Worm (Caenorhabditis elegans) whole organism, young adult: ENCODE data around the gene dhrr-1.

Source experiments
- B0019.2 ChIP-seq: fragments of 200-800 bp; sonication (Bioruptor generic); conservative IDR thresholded peaks from 2 replicates; pipeline ENCODE4 v1.3.6; 2022; ENCODE audit warnings: missing genetic modification reagents, missing genetic modification characterization, missing compliant biosample characterization
- B0035.1 ChIP-seq: sonication (generic microtip); optimal IDR thresholded peaks from 2 replicates; lab custom pipeline; 2016; ENCODE audit warnings: missing genetic modification characterization, mild to moderate bottlenecking, missing compliant biosample characterization, missing genotype, missing genetic modification reagents
- B0261.1 ChIP-seq: sonication (generic microtip); optimal IDR thresholded peaks from 2 replicates; lab custom pipeline; 2016; ENCODE audit warnings: mild to moderate bottlenecking, missing genetic modification characterization, moderate library complexity, missing compliant biosample characterization
- D2030.7 ChIP-seq: fragments of 200-800 bp; sonication (Bioruptor generic); IDR thresholded peaks from 2 replicates; pipeline ENCODE4 v1.3.6; 2022; ENCODE audit warnings: missing genetic modification reagents, missing genetic modification characterization, missing compliant biosample characterization
- F23B12.7 ChIP-seq: sonication (generic microtip); optimal IDR thresholded peaks from 2 replicates; lab custom pipeline; 2017; ENCODE audit warnings: missing genetic modification characterization, mild to moderate bottlenecking, missing compliant biosample characterization, antibody characterized with exemption, moderate library complexity; ENCODE audit not compliant: insufficient read depth
- F33H1.4 ChIP-seq: fragments of 200-800 bp; sonication (Bioruptor generic); IDR thresholded peaks from 2 replicates; pipeline ENCODE4 v1.3.6; 2022; ENCODE audit warnings: missing genetic modification reagents, missing genetic modification characterization, missing compliant biosample characterization
- F39B2.1 ChIP-seq: fragments of 200-800 bp; sonication (Bioruptor generic); IDR thresholded peaks from 2 replicates; pipeline ENCODE4 v1.3.6; 2022; ENCODE audit warnings: missing genetic modification reagents, missing genetic modification characterization, missing compliant biosample characterization
- F49E8.2 ChIP-seq: sonication (generic microtip); optimal IDR thresholded peaks from 3 replicates; lab custom pipeline; 2017; ENCODE audit warnings: missing genetic modification characterization, mild to moderate bottlenecking, missing compliant biosample characterization, antibody characterized with exemption, moderate library complexity; ENCODE audit not compliant: insufficient read depth
- F57C9.4 ChIP-seq: sonication (generic microtip); optimal IDR thresholded peaks from 2 replicates; lab custom pipeline; 2017; ENCODE audit warnings: mild to moderate bottlenecking, missing genetic modification characterization, missing compliant biosample characterization
- Y53F4B.3 ChIP-seq: fragments of 200-800 bp; sonication (Bioruptor generic); IDR thresholded peaks from 2 replicates; pipeline ENCODE4 v1.3.6; 2022; ENCODE audit warnings: missing genetic modification reagents, missing genetic modification characterization, missing compliant biosample characterization
- Y53G8AR.9 ChIP-seq: fragments of 200-800 bp; sonication (Bioruptor generic); conservative IDR thresholded peaks from 2 replicates; pipeline ENCODE4 v1.3.6; 2022; ENCODE audit warnings: missing genetic modification reagents, missing genetic modification characterization, missing compliant biosample characterization
- akir-1 ChIP-seq: fragments of 200-800 bp; sonication (Bioruptor generic); optimal IDR thresholded peaks from 2 replicates; lab custom pipeline; 2018; ENCODE audit warnings: mild to moderate bottlenecking, missing genetic modification characterization, moderate library complexity, missing compliant biosample characterization
- atf-7 ChIP-seq: sonication (generic microtip); optimal IDR thresholded peaks from 2 replicates; lab custom pipeline; 2017; ENCODE audit warnings: mild to moderate bottlenecking, missing genetic modification characterization, missing compliant biosample characterization
- athp-1 ChIP-seq: sonication (generic microtip); optimal IDR thresholded peaks from 2 replicates; lab custom pipeline; 2017; ENCODE audit warnings: mild to moderate bottlenecking, missing genetic modification characterization, missing compliant biosample characterization
- attf-5 ChIP-seq: fragments of 200-800 bp; sonication (Bioruptor generic); optimal IDR thresholded peaks from 2 replicates; lab custom pipeline; 2018; ENCODE audit warnings: mild to moderate bottlenecking, missing genetic modification characterization, missing compliant biosample characterization
- cebp-1 ChIP-seq, 2 experiments: fragments of 200-800 bp in 1 of 2; sonication (Bioruptor generic) in 1 of 2; sonication (generic microtip) in 1 of 2; IDR thresholded peaks in 1 of 2; optimal IDR thresholded peaks in 1 of 2; 2 replicates each; pipeline versions ENCODE4 v1.3.6 to Lab custom; 2017 to 2022; ENCODE audit warnings: missing compliant biosample characterization in 2 of 2, missing genetic modification characterization in 2 of 2, mild to moderate bottlenecking in 1 of 2, missing genetic modification reagents in 1 of 2, moderate library complexity in 1 of 2
- cebp-2 ChIP-seq: fragments of 200-800 bp; sonication (Bioruptor generic); IDR thresholded peaks from 2 replicates; pipeline ENCODE4 v1.3.6; 2022; ENCODE audit warnings: missing genetic modification characterization, missing compliant biosample characterization
- ceh-27 ChIP-seq: fragments of 200-800 bp; sonication (Bioruptor generic); optimal IDR thresholded peaks from 2 replicates; lab custom pipeline; 2018; ENCODE audit warnings: mild to moderate bottlenecking, missing genetic modification characterization, moderate library complexity, missing compliant biosample characterization
- die-1 ChIP-seq: sonication (generic microtip); optimal IDR thresholded peaks from 2 replicates; lab custom pipeline; 2016; ENCODE audit warnings: missing genotype, mild to moderate bottlenecking, missing genetic modification characterization, missing compliant biosample characterization
- egl-18 ChIP-seq: fragments of 200-800 bp; sonication (Bioruptor generic); IDR thresholded peaks from 2 replicates; pipeline ENCODE4 v1.3.6; 2022; ENCODE audit warnings: missing genetic modification reagents, missing genetic modification characterization, missing compliant biosample characterization
- egrh-3 ChIP-seq: fragments of 200-800 bp; sonication (Bioruptor generic); IDR thresholded peaks from 2 replicates; pipeline ENCODE4 v1.3.6; 2022; ENCODE audit warnings: missing genetic modification reagents, missing genetic modification characterization, missing compliant biosample characterization
- ekl-4 ChIP-seq: fragments of 200-800 bp; sonication (Bioruptor generic); IDR thresholded peaks from 2 replicates; pipeline ENCODE4 v1.3.6; 2022; ENCODE audit warnings: missing genetic modification reagents, missing genetic modification characterization, missing compliant biosample characterization
- ets-4 ChIP-seq: fragments of 200-800 bp; sonication (Bioruptor generic); optimal IDR thresholded peaks from 2 replicates; lab custom pipeline; 2018; ENCODE audit warnings: mild to moderate bottlenecking, missing genetic modification characterization, missing compliant biosample characterization
- fkh-3 ChIP-seq: sonication (generic microtip); optimal IDR thresholded peaks from 2 replicates; lab custom pipeline; 2016; ENCODE audit warnings: mild to moderate bottlenecking, missing genetic modification characterization, missing compliant biosample characterization
- hsf-1 ChIP-seq: fragments of 200-800 bp; sonication (Bioruptor generic); IDR thresholded peaks from 2 replicates; pipeline ENCODE4 v1.3.6; 2022; ENCODE audit warnings: missing genetic modification reagents, missing genetic modification characterization, missing compliant biosample characterization
- let-526 ChIP-seq: fragments of 200-800 bp; sonication (Bioruptor generic); IDR thresholded peaks from 2 replicates; pipeline ENCODE4 v1.3.6; 2022; ENCODE audit warnings: missing genetic modification reagents, missing genetic modification characterization, missing compliant biosample characterization
- madf-8 ChIP-seq: fragments of 200-800 bp; sonication (Bioruptor generic); conservative IDR thresholded peaks from 2 replicates; pipeline ENCODE4 v1.3.6; 2022; ENCODE audit warnings: missing genetic modification reagents, missing genetic modification characterization, missing compliant biosample characterization
- mcd-1 ChIP-seq: fragments of 200-800 bp; sonication (Bioruptor generic); IDR thresholded peaks from 2 replicates; pipeline ENCODE4 v1.3.6; 2022; ENCODE audit warnings: missing genetic modification reagents, missing genetic modification characterization, missing compliant biosample characterization
- mel-28 ChIP-seq: sonication (generic microtip); optimal IDR thresholded peaks from 2 replicates; lab custom pipeline; 2016; ENCODE audit warnings: borderline replicate concordance, mild to moderate bottlenecking, missing genetic modification characterization, missing compliant biosample characterization
- nfya-1 ChIP-seq: sonication (generic microtip); optimal IDR thresholded peaks from 2 replicates; lab custom pipeline; 2017; ENCODE audit warnings: antibody characterized with exemption, missing compliant biosample characterization, missing genetic modification characterization, borderline replicate concordance; ENCODE audit not compliant: insufficient read depth
- nfyb-1 ChIP-seq: fragments of 200-800 bp; sonication (Bioruptor generic); IDR thresholded peaks from 2 replicates; pipeline ENCODE4 v1.3.6; 2022; ENCODE audit warnings: missing genetic modification reagents, missing genetic modification characterization, missing compliant biosample characterization
- nhr-80 ChIP-seq: sonication (generic microtip); optimal IDR thresholded peaks from 2 replicates; lab custom pipeline; 2016; ENCODE audit warnings: missing genetic modification characterization, missing compliant biosample characterization
- nhr-90 ChIP-seq: sonication (generic microtip); optimal IDR thresholded peaks from 2 replicates; lab custom pipeline; 2016; ENCODE audit warnings: missing genotype, mild to moderate bottlenecking, missing genetic modification characterization, missing compliant biosample characterization
- rcor-1 ChIP-seq: fragments of 200-800 bp; sonication (Bioruptor generic); IDR thresholded peaks from 2 replicates; pipeline ENCODE4 v1.3.6; 2022; ENCODE audit warnings: missing genetic modification reagents, missing genetic modification characterization, missing compliant biosample characterization
- rpc-1 ChIP-seq, 2 experiments: fragments of 150-350 bp in 1 of 2; sonication (generic microtip) in 1 of 2; optimal IDR thresholded peaks; 2 replicates each; lab custom pipeline; 2014 to 2018; ENCODE audit warnings: missing biosample characterization in 1 of 2, missing genetic modification characterization in 1 of 2, missing genetic modification reagents in 1 of 2, missing genotype in 1 of 2
- snpc-3.4 ChIP-seq: sonication (generic microtip); optimal IDR thresholded peaks from 2 replicates; lab custom pipeline; 2017; ENCODE audit warnings: missing genetic modification characterization, mild to moderate bottlenecking, missing compliant biosample characterization, antibody characterized with exemption, moderate library complexity, missing genotype, missing genetic modification reagents
- snpc-4 ChIP-seq, 5 experiments: fragments of 150-350 bp in 1 of 5; sonication (generic microtip) in 4 of 5; optimal IDR thresholded peaks; 2 replicates each; lab custom pipeline; 2014 to 2018; ENCODE audit warnings: missing genetic modification characterization in 5 of 5, missing biosample characterization in 3 of 5, antibody characterized with exemption in 2 of 5, mild to moderate bottlenecking in 2 of 5, missing compliant biosample characterization in 2 of 5, missing genotype in 2 of 5, moderate library complexity in 2 of 5, missing genetic modification reagents in 1 of 5
- sptf-2 ChIP-seq: fragments of 200-800 bp; sonication (Bioruptor generic); optimal IDR thresholded peaks from 2 replicates; lab custom pipeline; 2018; ENCODE audit warnings: mild to moderate bottlenecking, missing genetic modification characterization, missing compliant biosample characterization
- unc-62 ChIP-seq: fragments of 150-350 bp; optimal IDR thresholded peaks from 2 replicates; lab custom pipeline; 2014; ENCODE audit warnings: missing biosample characterization, missing genetic modification reagents, missing genetic modification characterization
- ztf-3 ChIP-seq: fragments of 200-800 bp; sonication (Bioruptor generic); optimal IDR thresholded peaks from 2 replicates; lab custom pipeline; 2018; ENCODE audit warnings: mild to moderate bottlenecking, missing genetic modification characterization, missing compliant biosample characterization

Gene dhrr-1

ce11 chrIII:8929723-8930122 is 14.7 kb upstream of the dhrr-1 start, which contains the start of gene arrd-15:
Gene arrd-15 (plus strand): TSS chrIII:8930023.
- TF ChIP-seq cebp-1 (GFP tag; IDR thresholded peaks at IDR 0.05; lab: Robert Waterston, UW) (no peak), cebp-1 (tag; optimal IDR thresholded peaks at IDR 0.05; lab: Kevin White, UChicago) (no peak), rpc-1 (optimal IDR thresholded peaks at IDR 0.05; lab: Kevin White, UChicago) (no peak), rpc-1 (tag; optimal IDR thresholded peaks at IDR 0.05; lab: Kevin White, UChicago) (no peak), fkh-3 (tag; lab: Kevin White, UChicago) (no peak)

- TF ChIP-seq snpc-3.4 (tag; lab: Kevin White, UChicago) (no peak), ekl-4 (GFP tag; lab: Robert Waterston, UW) (no peak), egrh-3 (no peak), F33H1.4 (GFP tag; lab: Robert Waterston, UW) (no peak), let-526 (no peak), nhr-80 (no peak), mel-28 (tag; lab: Kevin White, UChicago) (no peak), F57C9.4 (tag; lab: Kevin White, UChicago) (no peak), hsf-1 (GFP tag; lab: Robert Waterston, UW) (no peak), fkh-3 (tag; lab: Kevin White, UChicago) (no peak), F23B12.7 (tag; lab: Kevin White, UChicago) (no peak), ztf-3 (GFP tag; lab: Kevin White, UChicago) (no peak), rpc-1 (optimal IDR thresholded peaks at IDR 0.05; lab: Kevin White, UChicago) (no peak), rpc-1 (tag; optimal IDR thresholded peaks at IDR 0.05; lab: Kevin White, UChicago) (no peak), D2030.7 (GFP tag; lab: Robert Waterston, UW) (no peak), F49E8.2 (tag; lab: Kevin White, UChicago) (no peak), snpc-4 (GFP tag; optimal IDR thresholded peaks at IDR 0.05; lab: Kevin White, UChicago) (no peak), snpc-4 (tag; optimal IDR thresholded peaks at IDR 0.05; lab: Kevin White, UChicago) (no peak), F39B2.1 (GFP tag; lab: Robert Waterston, UW) (no peak), unc-62 (GFP tag; lab: Kevin White, UChicago) (no peak)
These were observed 10.8 kb upstream of the dhrr-1 start for ce11 chrIII:8933696-8934095.

- TF ChIP-seq Y53G8AR.9 (GFP tag; lab: Robert Waterston, UW) (no peak), Y53F4B.3 (GFP tag; lab: Robert Waterston, UW) (no peak), athp-1 (tag; lab: Kevin White, UChicago) (no peak), sptf-2 (GFP tag; lab: Kevin White, UChicago) (no peak), ztf-3 (GFP tag; lab: Kevin White, UChicago) (no peak), cebp-2 (GFP tag; lab: Robert Waterston, UW) (no peak), ets-4 (GFP tag; lab: Kevin White, UChicago) (no peak), akir-1 (GFP tag; lab: Kevin White, UChicago) (no peak), madf-8 (no peak)
These were observed 10.1 kb upstream of the dhrr-1 start for ce11 chrIII:8934378-8934777.

- TF ChIP-seq ceh-27 (peak; percentile 77), athp-1 (tag; lab: Kevin White, UChicago) (peak; percentile 78), nfyb-1 (no peak), B0035.1 (tag; lab: Kevin White, UChicago) (peak; percentile 34), B0261.1 (tag; lab: Kevin White, UChicago) (peak; percentile 83), egl-18 (GFP tag; lab: Robert Waterston, UW) (no peak), nfya-1 (tag; lab: Kevin White, UChicago) (no peak), mcd-1 (GFP tag; lab: Robert Waterston, UW) (no peak), mel-28 (tag; lab: Kevin White, UChicago) (peak; percentile 46), atf-7 (no peak), die-1 (peak; percentile 92), B0019.2 (GFP tag; lab: Robert Waterston, UW) (0 out of 2 replicates have a peak, but pooled peaks have one; percentile 34), rcor-1 (peak; percentile 67; the same call in 1 of the 2 replicates), ets-4 (GFP tag; lab: Kevin White, UChicago) (peak; percentile 57), nhr-90 (tag; lab: Kevin White, UChicago) (peak; percentile 89), cebp-1 (GFP tag; IDR thresholded peaks at IDR 0.05; lab: Robert Waterston, UW) (0 out of 2 replicates have a peak, but pooled peaks have one; percentile 47), cebp-1 (tag; optimal IDR thresholded peaks at IDR 0.05; lab: Kevin White, UChicago) (no peak), F39B2.1 (GFP tag; lab: Robert Waterston, UW) (no peak), attf-5 (peak; percentile 81)
These were observed 6.9 kb upstream of the dhrr-1 start for ce11 chrIII:8937571-8937970.
